Worm (Caenorhabditis elegans) whole organism, late embryonic: Measurements from ENCODE around the gene mdt-26.

Experiments used
- F13H6.1 ChIP-seq: sonication (generic microtip); optimal IDR thresholded peaks from 2 replicates; lab custom pipeline; 2016; ENCODE audit warnings: missing genetic modification characterization, missing compliant biosample characterization
- T23F11.4 ChIP-seq: fragments of 200-800 bp; sonication (Bioruptor generic); optimal IDR thresholded peaks from 2 replicates; lab custom pipeline; 2018; ENCODE audit warnings: mild to moderate bottlenecking, missing genetic modification characterization, missing compliant biosample characterization
- ama-1 ChIP-seq: fragments of 150-350 bp; optimal IDR thresholded peaks from 2 replicates; lab custom pipeline; 2014
- ceh-14 ChIP-seq: sonication (generic microtip); optimal IDR thresholded peaks from 2 replicates; lab custom pipeline; 2016; ENCODE audit warnings: missing genotype, missing genetic modification characterization, missing compliant biosample characterization
- ceh-9 ChIP-seq: sonication (generic microtip); optimal IDR thresholded peaks from 2 replicates; lab custom pipeline; 2016; ENCODE audit warnings: mild to moderate bottlenecking, missing genetic modification characterization, inconsistent platforms, missing compliant biosample characterization
- lin-11 ChIP-seq: fragments of 200-800 bp; sonication (Bioruptor generic); optimal IDR thresholded peaks from 2 replicates; lab custom pipeline; 2018; ENCODE audit warnings: mild to moderate bottlenecking, missing genetic modification characterization, missing compliant biosample characterization
- madf-2 ChIP-seq: sonication (generic microtip); optimal IDR thresholded peaks from 2 replicates; lab custom pipeline; 2017; ENCODE audit warnings: missing genetic modification characterization, missing compliant biosample characterization
- nhr-11 ChIP-seq: fragments of 150-350 bp; optimal IDR thresholded peaks from 2 replicates; lab custom pipeline; 2014; ENCODE audit warnings: missing biosample characterization, missing genetic modification characterization
- pag-3 ChIP-seq: sonication (generic microtip); optimal IDR thresholded peaks from 2 replicates; lab custom pipeline; 2016; ENCODE audit warnings: missing compliant biosample characterization, missing genetic modification characterization, borderline replicate concordance
- pha-4 ChIP-seq: fragments of 150-350 bp; optimal IDR thresholded peaks from 2 replicates; lab custom pipeline; 2018; ENCODE audit warnings: missing biosample characterization, missing genetic modification reagents, missing genetic modification characterization
- pqm-1 ChIP-seq: sonication (generic microtip); optimal IDR thresholded peaks from 2 replicates; lab custom pipeline; 2016; ENCODE audit warnings: missing genetic modification characterization, missing compliant biosample characterization
- ref-2 ChIP-seq: sonication (generic microtip); optimal IDR thresholded peaks from 2 replicates; lab custom pipeline; 2016; ENCODE audit warnings: missing genetic modification characterization, missing compliant biosample characterization
- tbx-7 ChIP-seq: sonication (generic microtip); optimal IDR thresholded peaks from 2 replicates; lab custom pipeline; 2016; ENCODE audit warnings: missing genotype, missing genetic modification characterization, missing compliant biosample characterization
- unc-55 ChIP-seq: sonication (generic microtip); optimal IDR thresholded peaks from 2 replicates; lab custom pipeline; 2017; ENCODE audit warnings: missing biosample characterization, missing genetic modification reagents, missing genetic modification characterization

DNA sequence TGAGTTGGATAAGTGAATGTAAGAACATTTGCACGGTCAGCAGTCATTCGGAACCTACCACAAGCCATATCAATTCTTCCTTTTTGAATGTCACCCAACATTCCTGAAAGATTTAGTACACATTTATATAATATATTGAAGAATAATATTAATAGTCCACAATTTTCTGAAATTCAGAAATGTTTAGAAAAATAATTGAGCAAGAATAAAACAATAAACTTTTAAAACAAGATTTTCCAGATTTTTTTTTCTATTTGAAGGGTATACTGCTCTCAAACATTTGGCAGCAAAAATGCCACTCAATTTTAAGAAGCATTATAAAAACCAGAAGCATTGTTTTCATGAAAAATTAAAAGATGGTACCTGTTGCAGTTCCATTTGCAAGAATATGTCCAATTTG, 24.2 kb upstream of the mdt-26 start, which contains the start of gene F59E12.8:
- no peak for TF ChIP-seq T23F11.4 (GFP tag; lab: Kevin White, UChicago)
- TF ChIP-seq pqm-1: no peak
- no peak for TF ChIP-seq ref-2 (tag; lab: Kevin White, UChicago)
- TF ChIP-seq nhr-11 (tag; lab: Kevin White, UChicago): no peak
- TF ChIP-seq madf-2 (tag; lab: Kevin White, UChicago): no peak
- no peak for TF ChIP-seq ceh-14 (tag; lab: Kevin White, UChicago)
- TF ChIP-seq F13H6.1: no peak
- TF ChIP-seq unc-55 (GFP tag; lab: Kevin White, UChicago): no peak
- TF ChIP-seq ama-1: no peak
- TF ChIP-seq pha-4 (tag; lab: Kevin White, UChicago): no peak
- no peak for TF ChIP-seq ceh-9 (tag; lab: Kevin White, UChicago)
- TF ChIP-seq lin-11 (tag; lab: Kevin White, UChicago): no peak
- no peak for TF ChIP-seq tbx-7 (tag; lab: Kevin White, UChicago)
- TF ChIP-seq pag-3 (tag; lab: Kevin White, UChicago): no peak
